Worm (Caenorhabditis elegans) whole organism, young adult: ENCODE data around the gene pbo-6.
"Not testable (repeated sequence)": the region's sequence is repeated elsewhere in the genome, so short reads cannot be mapped to it uniquely, and the experiment has no call there.

Source experiments
- D2030.7 ChIP-seq: fragments of 200-800 bp; sonication (Bioruptor generic); IDR thresholded peaks from 2 replicates; pipeline ENCODE4 v1.3.6; 2022; ENCODE audit warnings: missing genetic modification reagents, missing genetic modification characterization, missing compliant biosample characterization
- Y53G8AR.9 ChIP-seq: fragments of 200-800 bp; sonication (Bioruptor generic); conservative IDR thresholded peaks from 2 replicates; pipeline ENCODE4 v1.3.6; 2022; ENCODE audit warnings: missing genetic modification reagents, missing genetic modification characterization, missing compliant biosample characterization
- Y56A3A.18 ChIP-seq: fragments of 200-800 bp; sonication (Bioruptor generic); IDR thresholded peaks from 2 replicates; pipeline ENCODE4 v1.3.6; 2022; ENCODE audit warnings: missing genetic modification reagents, missing genetic modification characterization, missing compliant biosample characterization
- ama-1 ChIP-seq, 3 experiments: fragments of 150-350 bp in 1 of 3; sonication (generic microtip) in 2 of 3; optimal IDR thresholded peaks; 2 replicates each; lab custom pipeline; 2014 to 2018; ENCODE audit warnings: missing biosample characterization in 2 of 3, missing genetic modification characterization in 2 of 3, missing genetic modification reagents in 2 of 3
- atf-7 ChIP-seq: sonication (generic microtip); optimal IDR thresholded peaks from 2 replicates; lab custom pipeline; 2017; ENCODE audit warnings: mild to moderate bottlenecking, missing genetic modification characterization, missing compliant biosample characterization
- him-1 ChIP-seq: sonication (generic microtip); optimal IDR thresholded peaks from 2 replicates; lab custom pipeline; 2016; ENCODE audit warnings: missing genotype, missing genetic modification reagents, missing genetic modification characterization, missing compliant biosample characterization
- mcd-1 ChIP-seq: fragments of 200-800 bp; sonication (Bioruptor generic); IDR thresholded peaks from 2 replicates; pipeline ENCODE4 v1.3.6; 2022; ENCODE audit warnings: missing genetic modification reagents, missing genetic modification characterization, missing compliant biosample characterization
- pbrm-1 ChIP-seq: fragments of 200-800 bp; sonication (Bioruptor generic); IDR thresholded peaks from 2 replicates; pipeline ENCODE4 v1.3.6; 2022; ENCODE audit warnings: missing genetic modification reagents, missing genetic modification characterization, missing compliant biosample characterization
- unc-62 ChIP-seq: fragments of 150-350 bp; optimal IDR thresholded peaks from 2 replicates; lab custom pipeline; 2014; ENCODE audit warnings: missing biosample characterization, missing genetic modification reagents, missing genetic modification characterization
- zim-3 ChIP-seq: sonication (generic microtip); optimal IDR thresholded peaks from 2 replicates; lab custom pipeline; 2017; ENCODE audit warnings: mild to moderate bottlenecking, missing genetic modification characterization, moderate library complexity, missing compliant biosample characterization

DNA sequence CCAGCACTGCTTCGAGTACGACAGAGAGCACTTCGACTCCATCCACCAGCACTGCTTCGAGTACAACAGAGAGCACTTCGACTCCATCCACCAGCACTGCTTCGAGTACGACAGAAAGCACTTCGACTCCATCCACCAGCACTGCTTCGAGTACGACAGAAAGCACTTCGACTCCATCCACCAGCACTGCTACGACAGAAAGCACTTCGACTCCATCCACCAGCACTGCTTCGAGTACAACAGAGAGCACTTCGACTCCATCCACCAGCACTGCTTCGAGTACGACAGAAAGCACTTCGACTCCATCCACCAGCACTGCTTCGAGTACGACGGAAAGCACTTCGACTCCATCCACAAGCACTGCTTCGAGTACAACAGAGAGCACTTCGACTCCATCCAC is 13.7 kb downstream of the pbo-6 start:
- TF ChIP-seq Y56A3A.18 (GFP tag; lab: Robert Waterston, UW) (peak; percentile 86; the same call in 1 of the 2 replicates), D2030.7 (GFP tag; lab: Robert Waterston, UW) (peak; percentile 59), Y53G8AR.9 (peak; percentile 71; the same call in 1 of the 2 replicates), pbrm-1 (GFP tag; lab: Robert Waterston, UW) (0 out of 2 replicates have a peak, but pooled peaks have one; percentile 47)
- not testable (repeated sequence) for TF ChIP-seq him-1; mcd-1 (GFP tag; lab: Robert Waterston, UW); atf-7 (tag; lab: Kevin White, UChicago); unc-62 (GFP tag; lab: Kevin White, UChicago); ama-1 (optimal IDR thresholded peaks at IDR 0.05; lab: Kevin White, UChicago); ama-1 (GFP tag; optimal IDR thresholded peaks at IDR 0.05; lab: Kevin White, UChicago); zim-3
